Worm (Caenorhabditis elegans) whole organism, dauer: Measurements from ENCODE around the gene wdr-5.3.

Experiments used
- unc-62 ChIP-seq: sonication (generic microtip); optimal IDR thresholded peaks from 2 replicates; lab custom pipeline; 2017; ENCODE audit warnings: missing biosample characterization, missing genetic modification reagents, missing genetic modification characterization

Gene wdr-5.3

DNA sequence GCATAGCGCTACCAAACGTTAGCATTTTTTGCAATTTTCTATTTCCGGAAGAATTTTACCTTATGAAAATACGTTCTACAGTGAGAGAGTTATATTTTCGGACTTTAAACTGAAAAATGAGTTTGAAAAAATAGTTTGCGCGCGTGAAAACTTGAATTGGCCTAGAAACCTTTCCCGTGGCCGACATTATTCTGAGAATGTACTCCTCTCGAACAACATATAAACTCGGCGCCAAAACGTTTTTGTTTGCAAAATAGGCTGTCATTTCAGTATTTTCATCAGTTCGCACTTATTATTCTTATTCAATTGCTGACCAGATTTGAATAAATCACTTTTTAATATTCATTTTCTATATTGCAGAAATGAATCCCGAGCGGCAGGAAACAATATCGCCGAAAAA lies at the start of gene wdr-5.3, which contains the start of gene mre-11:
TSS of gene wdr-5.3 (plus strand) at position 361 of the 400 bp plus-strand sequence.
TSS of gene mre-11 (minus strand) at position 113 of the 400 bp plus-strand sequence.
- no peak for TF ChIP-seq unc-62 (GFP tag; lab: Kevin White, UChicago)

DNA sequence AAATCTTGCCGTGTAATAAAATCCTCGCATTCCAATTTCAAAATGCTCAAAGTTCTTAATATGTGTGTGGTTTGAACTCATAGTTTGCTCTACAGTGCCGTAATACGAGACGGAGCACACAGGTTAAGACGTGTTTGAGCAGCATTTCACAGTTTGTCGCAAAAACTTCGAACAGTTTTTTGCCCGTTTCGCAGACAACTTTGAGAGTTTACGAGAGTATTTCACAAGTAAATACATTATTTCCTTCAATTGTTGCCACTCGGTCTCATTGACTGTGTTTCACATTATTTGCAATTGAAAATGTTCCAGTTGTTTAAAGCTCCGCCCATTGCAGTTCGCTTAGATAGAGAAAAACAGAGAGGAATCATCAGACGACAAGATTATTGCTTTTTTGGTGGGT lies 49.3 kb upstream of the wdr-5.3 start, which contains the start of gene F29F11.20:
TSS of gene F29F11.20 (plus strand) at position 301 of the 400 bp plus-strand sequence.
- no peak for TF ChIP-seq unc-62 (GFP tag; lab: Kevin White, UChicago)

DNA sequence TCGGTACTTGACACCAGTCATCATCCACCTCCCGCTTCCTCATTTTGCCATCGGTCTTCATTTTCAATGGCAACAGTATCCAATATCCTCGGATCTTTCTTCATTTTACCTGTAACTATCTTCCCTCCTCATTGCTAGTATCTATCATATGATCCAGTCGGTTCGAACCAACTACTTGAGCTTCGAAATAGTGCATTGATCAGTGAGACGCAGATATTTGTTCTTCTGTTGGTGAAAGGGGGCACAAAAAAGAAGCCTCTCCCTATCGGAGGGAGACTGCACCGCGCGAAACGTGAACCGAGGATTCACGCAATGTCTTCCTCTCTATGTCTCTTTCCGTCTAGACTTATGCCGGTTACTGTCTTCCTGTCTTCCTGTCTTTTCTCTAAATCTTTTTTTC lies 45.6 kb upstream of the wdr-5.3 start:
- no peak for TF ChIP-seq unc-62 (GFP tag; lab: Kevin White, UChicago)

DNA sequence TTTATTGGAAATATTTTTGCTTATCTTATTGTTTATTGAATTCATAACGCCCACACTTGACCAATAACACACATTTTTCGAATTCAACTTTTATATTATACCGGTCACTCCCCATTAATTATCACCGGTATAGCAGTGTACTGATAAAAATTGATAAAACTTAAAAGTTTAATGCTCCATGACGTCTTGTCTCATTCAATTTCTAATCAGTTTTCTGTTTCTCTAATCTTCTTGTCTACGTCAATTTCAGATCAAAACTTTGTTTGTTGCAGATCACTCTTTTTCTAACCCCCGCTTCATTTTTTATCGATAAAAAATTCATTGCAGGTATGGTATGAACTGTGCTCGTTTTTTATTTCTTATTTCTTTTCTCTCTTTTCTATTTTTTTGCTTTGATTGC lies 43.2 kb upstream of the wdr-5.3 start:
- TF ChIP-seq unc-62 (GFP tag; lab: Kevin White, UChicago) = no peak

DNA sequence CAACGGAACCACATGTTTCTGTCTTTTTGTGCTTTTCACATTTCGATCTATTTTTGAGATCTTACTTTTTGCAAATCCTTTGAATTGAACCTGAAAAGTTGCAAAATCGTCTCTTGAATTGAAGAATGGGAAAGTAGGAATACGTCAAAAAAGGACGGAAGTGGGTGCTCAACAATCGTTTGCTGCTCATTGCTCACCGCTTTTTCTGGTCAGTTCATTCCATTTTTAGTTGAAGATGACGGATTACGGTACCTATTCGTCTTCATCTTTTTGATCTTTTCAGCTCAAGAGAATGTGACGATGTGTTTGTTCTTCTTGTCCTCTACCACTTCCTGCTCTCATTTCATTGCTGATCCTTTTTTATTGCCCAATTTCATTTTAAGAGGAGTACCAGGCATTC lies 41.7 kb upstream of the wdr-5.3 start, which contains the start of gene C05A2.4:
TSS of gene C05A2.4 (plus strand) at position 301 of the 400 bp plus-strand sequence.
- no peak for TF ChIP-seq unc-62 (GFP tag; lab: Kevin White, UChicago)

DNA sequence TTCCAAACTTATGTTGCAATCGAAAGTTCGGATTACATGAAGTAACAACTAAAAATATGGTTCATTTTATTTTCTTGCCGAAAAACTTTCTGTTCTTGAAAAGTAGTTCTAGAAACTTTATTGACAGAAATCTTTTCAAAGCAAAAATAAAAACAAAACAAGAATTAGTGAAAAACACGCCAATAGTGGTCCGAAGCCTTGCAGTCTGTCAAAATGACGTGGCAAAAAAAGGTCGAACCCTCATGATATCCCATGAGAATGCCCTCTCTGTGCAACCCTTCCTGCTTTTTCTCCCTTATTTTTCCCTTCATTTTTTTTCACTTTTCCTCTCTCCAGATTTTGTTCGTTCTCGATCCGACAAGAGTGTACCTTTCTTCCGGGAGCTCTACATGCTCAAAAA lies 37.8 kb upstream of the wdr-5.3 start:
- no peak for TF ChIP-seq unc-62 (GFP tag; lab: Kevin White, UChicago)

DNA sequence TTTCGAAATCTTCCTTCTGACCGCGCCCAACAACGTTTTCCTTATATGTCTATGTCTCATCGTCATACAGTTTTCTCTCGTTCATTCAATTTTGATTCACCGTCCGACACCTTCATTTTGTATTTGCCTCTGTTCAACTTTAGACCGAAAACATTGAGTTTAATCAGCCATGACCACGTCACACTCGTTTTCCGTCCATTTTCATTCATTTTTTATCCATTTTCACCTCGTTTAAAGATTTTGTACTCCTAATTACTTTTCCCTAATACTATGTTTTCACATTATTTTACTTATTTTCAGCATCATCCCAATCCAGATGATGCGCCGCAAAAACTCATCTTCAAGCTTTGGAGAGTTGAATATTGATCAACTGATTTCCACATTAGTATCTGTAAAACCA lies 34.7 kb upstream of the wdr-5.3 start, which contains the start of gene pph-1:
TSS of gene pph-1 (plus strand) at position 301 of the 400 bp plus-strand sequence.
- TF ChIP-seq unc-62 (GFP tag; lab: Kevin White, UChicago) = no peak

DNA sequence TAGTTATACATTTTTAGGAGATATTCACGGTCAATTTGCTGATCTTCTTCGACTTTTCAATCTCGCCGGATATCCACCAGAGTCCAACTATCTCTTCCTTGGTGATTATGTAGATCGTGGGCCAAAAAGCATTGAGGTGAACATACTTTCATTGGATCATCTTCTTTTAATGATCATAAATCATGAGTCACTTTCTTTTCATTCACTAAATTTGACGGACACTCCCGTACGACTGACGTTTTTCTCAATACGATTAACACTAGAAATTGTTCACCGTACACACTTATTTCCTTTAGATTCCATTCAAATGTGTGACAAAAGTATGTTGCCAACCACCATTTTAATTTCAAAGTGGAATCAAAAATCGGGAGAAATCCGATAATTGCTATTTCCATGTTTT lies 34.0 kb upstream of the wdr-5.3 start:
- no peak for TF ChIP-seq unc-62 (GFP tag; lab: Kevin White, UChicago)

DNA sequence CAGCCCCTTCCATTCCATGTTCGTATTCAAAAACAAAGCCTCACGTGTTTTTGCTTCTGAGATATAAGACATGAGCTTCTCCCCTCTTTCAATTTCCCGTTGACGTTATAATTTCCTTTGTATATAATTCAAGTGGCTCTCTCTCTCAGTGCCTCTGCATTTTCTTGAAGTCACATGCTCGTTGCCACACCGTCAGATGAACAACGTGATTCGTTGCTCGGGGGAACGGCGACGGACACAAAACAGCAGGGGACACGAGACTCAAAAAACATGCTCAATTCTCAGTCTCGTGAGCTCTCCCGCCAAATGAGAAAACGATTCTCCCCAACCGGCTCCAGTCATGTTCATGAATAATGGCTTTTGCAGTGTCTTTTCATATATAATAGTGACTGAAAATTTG lies 28.6 kb upstream of the wdr-5.3 start:
- TF ChIP-seq unc-62 (GFP tag; lab: Kevin White, UChicago) = no peak

DNA sequence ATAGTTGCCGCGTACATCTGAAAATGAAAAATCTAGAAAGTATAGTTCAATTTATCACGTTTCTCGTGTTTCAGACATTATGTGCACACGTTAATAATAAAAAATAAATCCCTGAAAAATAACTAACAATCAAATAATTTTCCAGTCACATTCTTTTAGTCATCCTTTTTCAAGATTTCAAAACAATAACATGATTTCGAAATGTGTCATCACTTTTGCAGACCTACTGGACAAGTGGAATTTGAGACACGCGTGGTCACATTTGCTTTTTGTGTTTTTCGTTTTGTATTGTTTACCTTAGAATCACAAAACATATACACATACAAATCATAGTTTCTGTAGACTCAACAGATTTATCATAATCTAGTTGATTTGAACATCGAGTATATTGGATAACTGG lies 27.5 kb upstream of the wdr-5.3 start:
- TF ChIP-seq unc-62 (GFP tag; lab: Kevin White, UChicago) = no peak

DNA sequence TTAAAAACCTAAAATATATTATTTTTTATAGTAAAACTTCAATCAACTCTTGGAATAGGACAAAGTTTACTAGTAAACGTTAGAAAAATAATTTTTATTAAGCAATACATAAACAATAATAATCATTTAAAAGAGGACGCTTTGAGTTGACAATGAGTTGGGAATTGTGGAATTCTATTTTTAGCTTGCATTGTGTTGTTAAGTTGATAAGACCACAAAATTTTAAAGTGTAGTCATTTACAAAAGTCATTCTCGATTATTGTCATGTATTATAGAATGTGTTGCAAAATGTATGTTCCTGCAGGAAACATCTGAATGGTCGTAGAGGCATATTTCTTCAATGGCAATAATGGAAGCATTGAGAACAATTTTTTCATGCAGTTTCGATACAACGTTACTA lies 25.9 kb upstream of the wdr-5.3 start:
- TF ChIP-seq unc-62 (GFP tag; lab: Kevin White, UChicago) = no peak

DNA sequence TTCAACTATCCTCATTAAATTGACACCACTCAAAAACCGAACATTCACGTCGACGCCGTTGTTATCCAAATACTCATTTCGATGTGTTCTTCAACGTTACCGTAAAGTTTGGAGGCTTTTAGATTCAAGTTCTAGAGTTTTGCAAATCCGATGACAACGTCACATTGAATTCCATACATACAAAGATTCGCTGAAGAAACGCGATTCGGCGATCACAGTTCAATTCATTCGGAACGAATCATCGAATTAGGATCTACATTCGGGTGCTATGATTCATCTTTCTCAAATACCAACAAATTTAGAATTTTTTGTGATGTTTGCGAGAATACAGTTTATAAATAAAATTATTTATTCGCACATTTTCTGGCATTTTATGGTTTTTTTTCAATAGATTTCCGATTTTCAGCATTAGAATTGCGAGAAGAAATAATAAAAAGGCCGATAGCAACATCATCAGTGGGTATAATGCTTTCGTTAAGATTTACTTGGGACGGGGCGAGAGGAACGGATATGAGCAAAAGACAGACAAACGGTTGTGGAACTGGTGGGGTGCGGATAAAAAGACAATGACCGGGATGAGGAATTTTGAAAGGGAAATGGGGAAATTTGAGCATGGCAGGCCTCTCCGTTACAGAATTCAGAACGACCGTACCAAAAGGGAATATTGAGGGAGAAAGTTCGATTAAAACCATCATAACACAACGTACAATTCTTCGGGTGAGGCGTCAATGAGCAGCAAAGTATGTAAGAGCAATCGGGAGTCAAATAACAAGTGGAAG lies 24.9 kb upstream of the wdr-5.3 start:
- TF ChIP-seq unc-62 (GFP tag; lab: Kevin White, UChicago) = no peak

DNA sequence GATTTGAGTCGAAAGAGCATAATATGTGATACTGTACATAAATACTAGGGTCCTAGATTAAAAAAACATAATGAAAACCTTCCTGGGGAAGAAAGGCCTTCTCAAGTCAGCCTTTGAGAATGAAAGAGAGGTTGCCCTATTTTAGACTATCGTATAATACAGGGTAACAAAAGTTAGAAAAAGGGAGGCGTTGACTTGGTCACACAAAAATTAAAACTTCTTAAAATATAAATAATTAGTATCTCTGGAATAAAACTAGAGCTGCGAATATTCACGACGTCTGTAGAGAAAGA lies 24.4 kb upstream of the wdr-5.3 start:
- no peak for TF ChIP-seq unc-62 (GFP tag; lab: Kevin White, UChicago)

DNA sequence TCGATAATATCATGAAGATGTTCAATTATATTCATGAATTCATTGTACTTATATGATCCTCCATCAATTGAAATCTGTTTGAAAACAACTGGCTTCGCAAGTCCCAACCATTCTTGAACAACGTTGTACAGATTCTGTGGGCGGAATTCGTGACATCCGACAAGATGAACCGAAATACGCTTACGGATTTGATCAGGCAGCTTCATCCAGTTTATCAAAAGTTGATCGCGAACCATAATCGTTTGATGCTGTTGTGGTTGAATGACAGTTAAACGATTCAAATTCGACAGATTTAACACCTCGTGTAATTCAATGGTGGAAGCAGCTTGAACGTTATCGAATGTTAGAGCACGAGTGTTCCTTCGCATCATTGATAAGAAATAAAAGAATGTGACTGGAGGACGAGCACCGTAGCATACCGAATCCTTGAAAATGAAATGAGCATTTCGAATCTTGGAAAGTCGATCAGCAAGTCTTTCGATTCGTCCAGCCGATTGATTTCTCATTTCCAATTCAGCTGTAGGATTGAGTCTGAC lies 23.1 kb upstream of the wdr-5.3 start:
- no peak for TF ChIP-seq unc-62 (GFP tag; lab: Kevin White, UChicago)

DNA sequence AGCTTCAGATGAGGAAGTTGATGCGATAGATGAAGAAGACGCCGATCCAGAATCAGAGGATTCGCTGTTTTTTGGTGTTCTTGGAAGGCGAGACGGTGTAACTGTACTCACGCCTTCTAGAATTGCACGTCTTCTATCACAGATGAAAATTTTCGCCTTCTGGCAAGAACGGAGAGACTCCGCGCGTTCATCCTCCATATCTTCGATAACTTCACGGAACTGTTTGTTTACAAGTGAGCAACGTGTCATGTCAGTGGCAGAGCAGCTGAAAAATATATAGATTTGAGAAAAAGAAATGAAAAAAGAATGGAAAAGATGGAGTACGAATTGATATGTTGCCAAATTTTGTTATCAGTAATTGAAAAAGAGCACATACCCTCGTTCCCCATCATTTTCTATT lies 22.3 kb upstream of the wdr-5.3 start:
- no peak for TF ChIP-seq unc-62 (GFP tag; lab: Kevin White, UChicago)

DNA sequence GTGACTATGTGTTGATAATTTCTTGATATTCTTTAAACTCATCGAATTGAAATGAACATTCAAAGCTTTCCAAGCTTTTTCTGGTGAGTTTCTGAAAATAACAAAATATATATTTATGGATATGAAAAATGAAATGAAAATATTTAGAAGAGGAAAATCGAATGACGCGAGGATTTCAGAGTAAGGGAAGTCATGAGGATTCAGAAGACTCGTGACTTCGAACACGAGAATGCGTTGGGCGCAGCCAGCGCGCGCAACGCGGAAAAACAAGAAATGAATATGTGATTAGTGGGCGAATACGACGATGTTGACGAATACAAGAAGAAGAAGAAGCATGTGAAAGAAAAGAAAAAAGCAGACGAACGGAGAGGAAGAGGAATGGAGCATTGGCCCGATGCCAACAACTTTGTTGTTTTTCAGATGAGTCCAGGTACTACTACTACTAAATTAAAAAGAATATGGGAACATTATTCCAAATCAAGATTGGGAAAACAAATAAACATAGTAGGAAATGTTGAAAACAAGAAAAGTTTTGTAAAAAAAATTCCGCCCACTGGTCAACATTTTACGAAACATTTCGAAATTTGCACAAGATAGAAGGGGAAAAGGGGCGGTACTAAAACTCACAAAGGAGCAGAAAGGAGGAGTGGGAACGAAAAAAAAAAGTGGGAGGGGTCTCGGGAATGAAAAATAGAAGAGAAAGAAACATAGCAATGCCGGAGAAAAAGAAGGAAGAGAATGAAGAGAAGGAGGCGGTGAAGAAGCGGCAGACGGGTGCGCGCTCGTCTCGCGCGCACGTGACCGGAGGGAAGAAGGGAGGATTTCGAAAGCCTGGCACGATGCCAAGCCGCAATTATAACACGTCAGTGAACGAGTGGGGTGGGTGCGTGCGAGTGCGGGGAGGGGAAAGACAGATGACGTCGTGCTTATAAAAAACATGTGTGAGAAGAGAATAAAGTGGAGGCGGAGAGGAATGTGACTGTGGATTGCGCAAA lies 21.5 kb upstream of the wdr-5.3 start:
- no peak for TF ChIP-seq unc-62 (GFP tag; lab: Kevin White, UChicago)
